Worm (Caenorhabditis elegans) whole organism, midembryonic: ENCODE data around the gene F37B4.10.

Experiments used
- T22C8.4 ChIP-seq: fragments of 200-800 bp; sonication (Bioruptor generic); IDR thresholded peaks from 2 replicates; pipeline ENCODE4 v1.3.6; 2022; ENCODE audit warnings: missing genetic modification characterization, missing compliant biosample characterization
- cog-1 ChIP-seq: sonication (generic microtip); optimal IDR thresholded peaks from 2 replicates; lab custom pipeline; 2016; ENCODE audit warnings: missing genetic modification characterization, missing compliant biosample characterization
- flt-1 ChIP-seq: fragments of 200-800 bp; sonication (Bioruptor generic); IDR thresholded peaks from 2 replicates; pipeline ENCODE4 v1.3.6; 2022; ENCODE audit warnings: missing genetic modification characterization, missing compliant biosample characterization
- klf-2 ChIP-seq: fragments of 200-800 bp; sonication (Bioruptor generic); conservative IDR thresholded peaks from 2 replicates; pipeline ENCODE4 v1.3.6; 2022; ENCODE audit warnings: missing genetic modification reagents, missing genetic modification characterization, missing compliant biosample characterization
- med-1 ChIP-seq: sonication (generic microtip); optimal IDR thresholded peaks from 2 replicates; lab custom pipeline; 2017; ENCODE audit warnings: missing genetic modification characterization, mild to moderate bottlenecking, missing compliant biosample characterization, antibody characterized with exemption, missing genetic modification reagents; ENCODE audit not compliant: insufficient read depth
- ref-1 ChIP-seq: fragments of 200-800 bp; sonication (Bioruptor generic); conservative IDR thresholded peaks from 2 replicates; pipeline ENCODE4 v1.3.6; 2022; ENCODE audit warnings: missing genetic modification reagents, missing genetic modification characterization, missing compliant biosample characterization
- ztf-23 ChIP-seq: fragments of 200-800 bp; sonication (Bioruptor generic); IDR thresholded peaks from 2 replicates; pipeline ENCODE4 v1.3.6; 2022; ENCODE audit warnings: missing genetic modification reagents, missing genetic modification characterization, missing compliant biosample characterization
- ztf-29 ChIP-seq: fragments of 200-800 bp; sonication (Bioruptor generic); IDR thresholded peaks from 2 replicates; pipeline ENCODE4 v1.3.6; 2022; ENCODE audit warnings: missing genetic modification reagents, missing genetic modification characterization, missing compliant biosample characterization

F37B4.10 gene

ce11 chrV:2826815-2827214, 50.6 kb downstream of the F37B4.10 start, which contains the start of gene T03D3.5:
T03D3.5 (minus strand) TSS chrV:2826835.
- TF ChIP-seq flt-1 (GFP tag; lab: Robert Waterston, UW) (no peak), ztf-29 (GFP tag; lab: Robert Waterston, UW) (no peak), cog-1 (tag; lab: Kevin White, UChicago) (no peak), klf-2 (no peak), ref-1 (GFP tag; lab: Robert Waterston, UW) (no peak), T22C8.4 (GFP tag; lab: Robert Waterston, UW) (no peak), med-1 (GFP tag; lab: Kevin White, UChicago) (no peak)

- TF ChIP-seq ztf-23 (no peak), klf-2 (no peak), T22C8.4 (GFP tag; lab: Robert Waterston, UW) (no peak), ref-1 (GFP tag; lab: Robert Waterston, UW) (no peak), ztf-29 (GFP tag; lab: Robert Waterston, UW) (0 out of 2 replicates have a peak, but pooled peaks have one; percentile 16), flt-1 (GFP tag; lab: Robert Waterston, UW) (no peak), med-1 (GFP tag; lab: Kevin White, UChicago) (no peak)
These were observed 51.4 kb downstream of the F37B4.10 start for ce11 chrV:2825978-2826377.
